Fruit fly (Drosophila melanogaster): ENCODE measurements around the gene Gr77a.

Gene Gr77a

DNA sequence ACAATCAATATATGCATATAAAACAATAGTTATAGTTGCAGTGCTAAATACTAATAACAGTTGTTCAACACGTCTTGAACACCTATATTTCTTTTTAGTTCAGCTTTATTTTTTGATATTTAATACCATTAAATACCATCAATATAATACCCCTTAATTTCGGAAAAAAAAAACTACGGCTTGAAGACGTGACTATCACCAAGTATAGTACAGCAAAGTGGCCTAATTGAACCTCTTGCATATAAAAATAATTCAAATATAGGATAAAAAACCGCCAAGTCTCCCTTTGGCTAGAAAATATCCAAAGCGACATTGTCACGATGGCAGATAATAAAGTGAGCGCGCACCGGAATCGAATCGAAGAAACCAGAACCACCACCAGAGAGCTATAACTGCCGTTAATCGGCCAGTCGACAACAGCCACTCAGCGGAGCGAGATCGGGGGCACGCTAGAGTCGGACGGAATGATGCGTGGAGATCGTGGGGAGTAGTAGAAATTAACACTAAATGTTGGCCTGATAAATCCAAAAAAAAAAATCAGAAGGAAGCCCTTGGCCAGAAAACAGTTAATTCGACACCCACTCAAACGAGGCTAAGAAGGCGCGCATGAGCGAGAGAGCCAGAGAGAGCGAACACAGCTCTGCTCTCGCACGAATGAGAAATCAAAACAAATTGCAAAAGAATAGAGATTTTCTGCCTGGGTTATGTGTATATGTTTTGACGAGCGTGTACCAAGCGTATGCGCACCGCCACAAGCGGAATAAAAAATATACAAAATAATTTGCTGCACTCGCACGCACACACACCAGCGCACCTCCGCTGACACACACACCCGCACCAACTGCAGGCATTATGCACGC lies 45.8 kb upstream of the Gr77a start (continued):
- TF ChIP-seq CkIIα-i1 (GFP tag; IDR thresholded peaks at IDR 0.05) (no peak), CG12155 (GFP tag; optimal IDR thresholded peaks at IDR 0.05) (peak; percentile 21), Stat92E (GFP tag; optimal IDR thresholded peaks at IDR 0.05) (peak in 1 of 3 experiments; percentile 61), her (GFP tag; optimal IDR thresholded peaks at IDR 0.05) (peak; percentile 42), CG12236 (GFP tag; optimal IDR thresholded peaks at IDR 0.05) (no peak), Mad (GFP tag; optimal IDR thresholded peaks at IDR 0.05) (no peak), CG17186 (GFP tag; optimal IDR thresholded peaks at IDR 0.05) (peak; percentile 26), ranshi (GFP tag; IDR thresholded peaks at IDR 0.05) (peak; percentile 37; the same call in 1 of the 2 replicates), D19B (GFP tag; optimal IDR thresholded peaks at IDR 0.05) (peak; percentile 30), CG11398 (GFP tag; optimal IDR thresholded peaks at IDR 0.05) (no peak), Fer1 (GFP tag; optimal IDR thresholded peaks at IDR 0.05) (peak; percentile 51), nom (GFP tag; optimal IDR thresholded peaks at IDR 0.05) (peak; percentile 40), lilli (GFP tag; optimal IDR thresholded peaks at IDR 0.05) (peak; percentile 23), Chrac-16 (GFP tag; optimal IDR thresholded peaks at IDR 0.05) (peak; percentile 4), psq (GFP tag; optimal IDR thresholded peaks at IDR 0.05) (peak; percentile 66), chif (GFP tag; optimal IDR thresholded peaks at IDR 0.05) (no peak), pb (GFP tag; optimal IDR thresholded peaks at IDR 0.05) (no peak), so (GFP tag; IDR thresholded peaks at IDR 0.05) (peak; percentile 57; the same call in 1 of the 3 replicates), chm (GFP tag; IDR thresholded peaks at IDR 0.05) (peak; percentile 71), CG8765 (GFP tag; IDR thresholded peaks at IDR 0.05) (no peak), nerfin-1 (tag; optimal IDR thresholded peaks at IDR 0.05) (peak; percentile 5), kah (GFP tag; optimal IDR thresholded peaks at IDR 0.05) (peak; percentile 70), Nf-YC (tag; optimal IDR thresholded peaks at IDR 0.05) (peak; percentile 55), CG13287 (GFP tag; IDR thresholded peaks at IDR 0.05; ENCODE audit: partially characterized antibody) (peak; percentile 50), jumu (GFP tag; optimal IDR thresholded peaks at IDR 0.05) (no peak), Hr78 (GFP tag; optimal IDR thresholded peaks at IDR 0.05) (no peak), bowl (GFP tag; IDR thresholded peaks at IDR 0.05) (no peak), CG2712 (tag; optimal IDR thresholded peaks at IDR 0.05) (peak; percentile 56), CG14441 (GFP tag; IDR thresholded peaks at IDR 0.05) (no peak), vvl (GFP tag; IDR thresholded peaks at IDR 0.05) (peak; percentile 68), exex (tag; optimal IDR thresholded peaks at IDR 0.05) (peak; percentile 5), Ravus (GFP tag; IDR thresholded peaks at IDR 0.05) (no peak), CG18764 (GFP tag; optimal IDR thresholded peaks at IDR 0.05) (no peak), CG15269 (tag; optimal IDR thresholded peaks at IDR 0.05) (peak; percentile 55), CG30020 (tag; optimal IDR thresholded peaks at IDR 0.05) (peak; percentile 19), HmgZ (tag; optimal IDR thresholded peaks at IDR 0.05) (peak; percentile 48), Bteb2 (GFP tag; optimal IDR thresholded peaks at IDR 0.05) (no peak), CG1233 (GFP tag; optimal IDR thresholded peaks at IDR 0.05) (peak; percentile 7), Atf3 (GFP tag; optimal IDR thresholded peaks at IDR 0.05) (no peak), mirr (GFP tag; optimal IDR thresholded peaks at IDR 0.05) (peak; percentile 75), ase (GFP tag; IDR thresholded peaks at IDR 0.05) (no peak), CG18619 (GFP tag; optimal IDR thresholded peaks at IDR 0.05) (peak; percentile 41), slbo (GFP tag; IDR thresholded peaks at IDR 0.05) (0 out of 2 replicates have a peak, but pooled peaks have one; percentile 15), Xbp1 (GFP tag; optimal IDR thresholded peaks at IDR 0.05) (peak; percentile 21), CG14014 (GFP tag; IDR thresholded peaks at IDR 0.05) (peak; percentile 26; the same call in 1 of the 2 replicates), Mes4 (GFP tag; optimal IDR thresholded peaks at IDR 0.05) (no peak)
